Fruit fly (Drosophila melanogaster) whole organism: ENCODE results near the gene CG43135.

Experiments used
- CG8478 ChIP-seq: fragments of >200 bp; optimal IDR thresholded peaks from 2 replicates; lab custom pipeline; 2018; ENCODE audit warnings: inconsistent platforms
- Dll ChIP-seq: fragments of >200 bp; optimal IDR thresholded peaks from 2 replicates; lab custom pipeline; 2017
- EcR ChIP-seq, 2 experiments: fragments of >200 bp; optimal IDR thresholded peaks; 2 replicates each; lab custom pipeline; 2017; ENCODE audit warnings: missing biosample characterization in 2 of 2, missing genetic modification characterization in 2 of 2, missing genetic modification reagents in 2 of 2
- pan ChIP-seq: fragments of >200 bp; optimal IDR thresholded peaks from 2 replicates; lab custom pipeline; 2017
- psq ChIP-seq: fragments of >200 bp; optimal IDR thresholded peaks from 2 replicates; lab custom pipeline; 2017
- usp ChIP-seq: fragments of >200 bp; optimal IDR thresholded peaks from 2 replicates; lab custom pipeline; 2017; ENCODE audit warnings: missing biosample characterization, missing genetic modification characterization, mixed read lengths

The CG43135 gene

DNA sequence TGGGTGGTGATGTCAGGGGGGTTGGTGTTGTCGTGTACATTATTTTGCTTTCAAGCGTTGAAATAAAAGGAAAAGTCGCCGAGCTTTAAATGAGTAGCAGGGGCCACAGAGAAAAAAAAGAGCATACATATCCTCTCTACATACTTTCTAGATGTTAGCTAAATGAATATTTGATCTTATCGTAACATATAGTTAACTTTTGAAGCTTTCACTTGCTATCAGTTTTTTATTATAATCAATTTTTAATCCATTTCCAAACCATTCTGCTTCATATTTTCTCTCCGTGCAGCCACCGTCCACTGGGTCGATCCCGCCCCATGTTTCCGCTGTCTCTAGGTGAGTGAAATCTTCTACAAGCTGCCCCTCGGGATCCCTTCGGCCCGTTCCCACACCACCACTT lies 23.2 kb upstream of the CG43135 start:
- TF ChIP-seq pan (lab: Kevin White, UChicago) (no peak), CG8478 (lab: Kevin White, UChicago) (no peak), psq (lab: Kevin White, UChicago) (no peak)

DNA sequence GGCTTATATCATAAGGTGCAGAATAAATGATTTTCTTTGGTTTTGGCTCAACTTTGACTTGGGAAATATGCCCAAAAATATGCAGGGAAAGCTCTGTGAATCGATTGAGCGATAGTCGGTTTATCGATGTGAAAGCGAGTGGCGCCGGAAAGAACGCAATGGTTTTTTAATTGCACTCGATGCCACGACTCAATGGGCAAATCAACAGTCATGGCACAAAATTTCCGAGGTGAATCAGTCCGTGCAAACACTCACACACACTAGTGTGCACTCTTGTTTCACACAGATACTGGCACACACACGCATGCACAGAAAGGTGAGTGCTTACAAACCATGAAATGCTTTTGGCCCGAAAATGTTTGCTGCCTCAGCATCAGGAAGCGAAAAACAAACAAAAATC lies 8.0 kb upstream of the CG43135 start:
- TF ChIP-seq pan (lab: Kevin White, UChicago) (no peak), Dll (lab: Kevin White, UChicago) (no peak), CG8478 (lab: Kevin White, UChicago) (no peak), EcR (GFP tag; optimal IDR thresholded peaks at IDR 0.05; lab: Kevin White, UChicago) (no peak), usp (GFP tag; lab: Kevin White, UChicago) (no peak), psq (lab: Kevin White, UChicago) (no peak)

DNA sequence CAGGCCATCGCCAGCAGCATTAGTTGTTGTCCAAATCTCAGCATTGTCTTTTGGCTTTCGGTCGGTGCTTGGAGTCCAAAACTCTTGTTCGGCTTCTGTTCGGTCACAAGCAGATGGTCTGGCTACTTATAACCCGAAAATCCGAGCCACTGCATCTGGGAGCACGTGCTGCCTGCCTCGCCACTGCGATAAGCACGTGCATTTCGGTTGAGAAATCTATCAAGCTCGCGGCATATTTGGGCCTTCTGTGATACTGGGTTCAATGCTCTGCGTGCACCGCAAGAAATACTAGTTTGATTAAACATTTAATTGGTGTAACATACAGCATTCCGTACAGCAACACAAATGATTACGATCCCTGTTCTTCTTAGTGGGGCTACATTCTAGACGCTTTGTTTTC lies 5.5 kb upstream of the CG43135 start, which contains the start of gene Femcoat:
Gene Femcoat, minus strand, starts transcription at position 101 of the 400 bp plus-strand sequence.
- TF ChIP-seq CG8478 (lab: Kevin White, UChicago) (no peak), usp (GFP tag; lab: Kevin White, UChicago) (no peak), psq (lab: Kevin White, UChicago) (no peak), Dll (lab: Kevin White, UChicago) (no peak), EcR (GFP tag; optimal IDR thresholded peaks at IDR 0.05; lab: Kevin White, UChicago) (no peak), pan (lab: Kevin White, UChicago) (no peak)

DNA sequence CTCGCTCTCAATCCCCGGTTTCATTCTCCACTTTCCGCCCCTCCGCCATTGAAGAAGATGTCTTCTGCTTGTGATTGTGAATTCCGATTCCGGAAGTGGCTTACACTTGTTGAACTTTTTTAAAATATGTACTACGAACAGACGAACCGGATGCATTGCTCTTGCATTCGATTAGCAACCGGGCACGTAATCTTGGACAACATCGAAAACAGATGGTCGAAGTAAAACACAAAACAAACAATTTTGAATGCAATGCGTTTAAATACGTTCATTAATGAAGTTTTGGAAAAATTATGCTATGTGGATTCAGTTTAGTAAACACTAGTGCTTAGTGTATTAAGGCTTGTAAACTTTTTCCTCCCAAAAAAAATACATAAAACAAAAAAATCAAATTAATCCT lies 2.1 kb upstream of the CG43135 start, which contains the start of gene Muc4B:
Gene Muc4B, minus strand, starts transcription at position 101 of the 400 bp plus-strand sequence.
- TF ChIP-seq psq (lab: Kevin White, UChicago) (no peak), Dll (lab: Kevin White, UChicago) (no peak), pan (lab: Kevin White, UChicago) (no peak), usp (GFP tag; lab: Kevin White, UChicago) (no peak), CG8478 (lab: Kevin White, UChicago) (no peak), EcR (GFP tag; optimal IDR thresholded peaks at IDR 0.05; lab: Kevin White, UChicago) (no peak)

DNA sequence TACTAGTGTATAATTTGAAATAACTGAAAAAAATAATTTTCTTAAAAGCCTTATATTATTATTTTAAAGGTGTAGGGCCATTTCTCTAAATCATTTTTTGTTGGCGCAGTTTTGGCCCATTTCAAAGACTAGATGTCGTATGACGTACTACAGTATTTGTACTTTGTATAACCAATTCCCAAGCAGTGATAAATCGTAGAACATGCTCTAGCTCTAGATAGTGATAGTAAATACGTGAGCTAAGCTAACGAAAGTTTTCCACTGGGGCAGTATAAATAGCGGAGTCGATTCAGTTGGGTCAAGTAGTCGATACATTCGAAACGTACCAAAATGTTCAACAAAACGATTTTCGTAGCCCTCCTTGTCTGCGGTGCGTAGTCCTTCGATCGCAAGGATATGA lies 1.2 kb upstream of the CG43135 start, which contains the start of gene CG43134:
Gene CG43134, plus strand, starts transcription at position 301 of the 400 bp plus-strand sequence.
- TF ChIP-seq usp (GFP tag; lab: Kevin White, UChicago) (no peak), Dll (lab: Kevin White, UChicago) (no peak), CG8478 (lab: Kevin White, UChicago) (no peak), EcR (GFP tag; optimal IDR thresholded peaks at IDR 0.05; lab: Kevin White, UChicago) (no peak), pan (lab: Kevin White, UChicago) (no peak), psq (lab: Kevin White, UChicago) (no peak)

DNA sequence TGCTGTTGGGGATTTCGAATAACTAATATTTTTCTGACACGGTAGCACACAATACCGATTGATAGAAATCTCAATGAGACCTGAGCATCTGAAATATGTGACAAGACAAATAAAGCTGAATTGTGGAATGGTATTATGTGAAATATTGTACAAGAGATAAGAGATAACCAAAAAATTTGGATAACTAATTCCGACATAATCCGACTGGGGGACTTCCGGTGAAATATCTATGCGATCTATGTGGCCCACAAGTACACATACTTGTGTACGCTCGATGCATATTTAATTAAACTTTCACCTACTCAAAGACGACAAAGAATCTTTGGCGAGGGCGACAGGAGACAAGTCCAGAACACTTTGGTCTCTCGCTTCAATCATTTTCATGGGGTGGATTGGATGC lies 4.5 kb downstream of the CG43135 start, which contains the start of gene CG15576:
Gene CG15576, minus strand, starts transcription at position 101 of the 400 bp plus-strand sequence.
- TF ChIP-seq pan (lab: Kevin White, UChicago) (no peak), Dll (lab: Kevin White, UChicago) (no peak), usp (GFP tag; lab: Kevin White, UChicago) (no peak), psq (lab: Kevin White, UChicago) (no peak), CG8478 (lab: Kevin White, UChicago) (no peak), EcR (GFP tag; optimal IDR thresholded peaks at IDR 0.05; lab: Kevin White, UChicago) (no peak)

DNA sequence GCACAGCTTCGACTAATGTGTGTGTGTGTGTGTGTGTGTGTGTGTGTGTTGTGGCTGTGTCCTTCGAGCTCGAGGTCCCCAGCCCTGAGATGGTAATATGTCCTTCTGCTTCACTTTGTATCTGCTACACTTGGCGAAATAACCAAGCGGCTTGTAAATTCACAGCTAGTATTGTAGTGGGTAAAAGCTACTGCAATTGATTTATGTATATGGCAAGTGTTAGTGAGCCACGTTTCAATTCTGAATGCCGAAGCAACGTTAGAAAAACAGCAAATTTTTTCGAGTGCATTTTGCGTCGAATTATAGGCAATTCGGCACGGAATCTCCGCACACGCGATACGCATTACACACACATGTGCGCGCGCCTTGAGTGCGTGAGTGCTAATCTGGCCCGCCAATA lies 14.5 kb downstream of the CG43135 start:
- TF ChIP-seq Dll (lab: Kevin White, UChicago) (no peak), pan (lab: Kevin White, UChicago) (no peak), CG8478 (lab: Kevin White, UChicago) (no peak), usp (GFP tag; lab: Kevin White, UChicago) (no peak), EcR (GFP tag; optimal IDR thresholded peaks at IDR 0.05; lab: Kevin White, UChicago) (no peak), psq (lab: Kevin White, UChicago) (no peak)

DNA sequence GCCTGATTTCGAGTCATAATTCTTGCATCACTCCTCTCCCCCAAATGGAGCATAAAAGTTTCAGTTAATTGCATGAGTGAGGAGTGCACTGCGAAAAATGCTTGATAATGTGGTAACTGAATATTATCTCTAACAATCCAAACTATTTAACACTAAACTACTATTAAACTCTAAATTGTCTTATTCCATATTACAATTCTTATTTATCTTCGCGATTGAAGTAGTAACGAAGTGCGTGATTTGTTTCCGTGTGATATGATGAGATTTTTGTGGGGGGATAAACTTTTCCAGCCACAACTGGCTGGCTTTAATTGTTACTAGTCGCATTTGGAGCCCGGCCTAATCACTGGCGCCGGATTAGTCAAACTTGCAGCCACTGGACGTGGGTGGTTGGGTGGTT lies 16.1 kb downstream of the CG43135 start:
- TF ChIP-seq usp (GFP tag; lab: Kevin White, UChicago) = no peak
- TF ChIP-seq Dll (lab: Kevin White, UChicago) = no peak
- TF ChIP-seq CG8478 (lab: Kevin White, UChicago) = no peak
- TF ChIP-seq EcR (GFP tag; optimal IDR thresholded peaks at IDR 0.05; lab: Kevin White, UChicago) = no peak
- TF ChIP-seq psq (lab: Kevin White, UChicago) = no peak
- TF ChIP-seq pan (lab: Kevin White, UChicago) = no peak

DNA sequence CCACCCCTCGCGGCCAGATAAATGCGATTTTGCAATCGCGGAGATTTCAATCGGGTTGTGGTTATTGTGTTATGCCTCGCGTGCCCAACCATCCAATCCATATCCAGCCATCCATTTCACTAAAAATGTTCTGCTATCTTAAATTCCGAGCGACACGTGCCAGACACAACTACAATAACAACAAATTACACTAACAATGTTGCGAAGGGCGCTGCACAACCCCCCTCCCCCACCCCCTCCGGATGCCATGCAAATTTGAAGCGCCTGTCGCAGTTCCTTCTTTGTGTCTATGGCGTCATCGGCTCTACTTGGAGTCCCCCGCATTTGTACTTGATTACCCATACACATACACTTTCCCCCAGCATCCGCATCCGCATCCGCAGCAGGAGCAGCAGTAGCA lies 17.1 kb downstream of the CG43135 start:
- TF ChIP-seq Dll (lab: Kevin White, UChicago) = no peak
- TF ChIP-seq EcR (GFP tag; optimal IDR thresholded peaks at IDR 0.05; lab: Kevin White, UChicago) = no peak
- TF ChIP-seq psq (lab: Kevin White, UChicago) = no peak
- TF ChIP-seq usp (GFP tag; lab: Kevin White, UChicago) = no peak
- no peak for TF ChIP-seq pan (lab: Kevin White, UChicago)
- no peak for TF ChIP-seq CG8478 (lab: Kevin White, UChicago)

DNA sequence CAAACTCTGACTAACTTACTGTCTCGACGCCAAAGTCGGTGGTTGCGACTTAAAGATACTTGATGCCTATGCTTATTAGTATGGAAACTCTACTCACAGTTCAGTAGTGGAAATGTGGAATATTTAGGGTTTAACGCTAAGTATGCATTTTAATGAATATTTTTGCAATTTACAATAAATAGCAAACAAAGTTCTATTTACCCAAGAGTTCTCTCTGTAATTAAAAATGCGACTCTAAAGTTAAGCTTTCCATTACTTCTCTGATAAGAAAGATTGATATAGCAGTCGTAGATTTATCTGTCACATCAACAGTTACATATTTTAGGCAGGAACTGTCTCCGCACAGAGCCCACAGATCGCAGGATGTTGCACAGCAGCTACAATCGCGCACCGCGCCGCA lies 17.6 kb downstream of the CG43135 start, which contains the start of gene CG12691:
Gene CG12691, plus strand, starts transcription at position 301 of the 400 bp plus-strand sequence.
- TF ChIP-seq Dll (lab: Kevin White, UChicago) (no peak), psq (lab: Kevin White, UChicago) (no peak), usp (GFP tag; lab: Kevin White, UChicago) (no peak), CG8478 (lab: Kevin White, UChicago) (no peak), EcR (GFP tag; optimal IDR thresholded peaks at IDR 0.05; lab: Kevin White, UChicago) (no peak), pan (lab: Kevin White, UChicago) (no peak)

DNA sequence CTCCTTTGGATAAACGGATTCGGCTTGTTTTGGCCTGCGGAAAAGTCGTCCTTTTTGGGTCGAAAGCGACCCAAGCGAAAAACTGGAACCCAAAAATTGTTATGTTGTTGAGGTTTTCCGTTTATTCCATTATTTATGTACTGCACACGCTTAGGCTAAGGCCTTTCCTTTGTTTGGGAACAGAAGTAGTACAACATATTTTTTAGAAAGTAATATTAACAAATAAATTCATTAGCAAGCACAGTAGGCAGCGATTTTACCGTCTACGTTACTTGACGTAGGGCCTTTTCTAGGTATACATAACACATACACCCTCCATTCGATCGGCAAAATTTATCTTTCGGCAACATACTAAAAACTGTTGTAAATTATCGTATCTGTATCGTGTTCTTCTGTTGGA lies 20.2 kb downstream of the CG43135 start, which contains the start of gene CG15572:
Gene CG15572, plus strand, starts transcription at position 301 of the 400 bp plus-strand sequence.
- TF ChIP-seq usp (GFP tag; lab: Kevin White, UChicago) (no peak), pan (lab: Kevin White, UChicago) (no peak), CG8478 (lab: Kevin White, UChicago) (no peak), EcR (GFP tag; optimal IDR thresholded peaks at IDR 0.05; lab: Kevin White, UChicago) (no peak), Dll (lab: Kevin White, UChicago) (no peak), psq (lab: Kevin White, UChicago) (no peak)
